Fruit fly (Drosophila melanogaster) whole organism, wandering third instar larva: ENCODE measurements around the gene CG7248.

ENCODE experiments used
- Abd-B ChIP-seq: fragments of >200 bp; optimal IDR thresholded peaks from 2 replicates; lab custom pipeline; 2017; ENCODE audit warnings: missing biosample characterization, missing genetic modification characterization
- CG32264 ChIP-seq: fragments of 200-800 bp; sonication (Bioruptor generic); optimal IDR thresholded peaks from 2 replicates; lab custom pipeline; 2016; ENCODE audit warnings: missing biosample characterization, missing genetic modification characterization
- CrebA ChIP-seq: fragments of 200-800 bp; sonication (Bioruptor generic); optimal IDR thresholded peaks from 2 replicates; lab custom pipeline; 2016; ENCODE audit warnings: missing biosample characterization, mild to moderate bottlenecking, missing genetic modification characterization, borderline replicate concordance
- Dif ChIP-seq: fragments of 200-275, 200-300 bp; sonication (Bioruptor generic); optimal IDR thresholded peaks from 2 replicates; lab custom pipeline; 2018; ENCODE audit warnings: missing biosample characterization, missing genetic modification characterization; ENCODE audit not compliant: partially characterized antibody
- GATAd ChIP-seq: sonication (Bioruptor generic); optimal IDR thresholded peaks from 2 replicates; lab custom pipeline; 2016; ENCODE audit warnings: missing biosample characterization, missing genetic modification characterization
- Myc ChIP-seq: fragments of >200 bp; optimal IDR thresholded peaks from 2 replicates; lab custom pipeline; 2017
- Rel ChIP-seq, 2 experiments: fragments of 200-800 bp; sonication (Bioruptor generic) in 1 of 2; optimal IDR thresholded peaks; 2 replicates in 1 of 2; 3 replicates in 1 of 2; lab custom pipeline; 2016 to 2019; ENCODE audit warnings: mild to moderate bottlenecking in 2 of 2, missing biosample characterization in 2 of 2, missing genetic modification characterization in 2 of 2, moderate library complexity in 1 of 2
- Sp1 ChIP-seq: fragments of 200-800 bp; sonication (Bioruptor generic); optimal IDR thresholded peaks from 3 replicates; lab custom pipeline; 2019; ENCODE audit warnings: missing biosample characterization, mild to moderate bottlenecking, missing genetic modification characterization, moderate library complexity
- Vsx2 ChIP-seq: fragments of 200-300, 225-300 bp; sonication (Bioruptor generic); optimal IDR thresholded peaks from 2 replicates; lab custom pipeline; 2018; ENCODE audit warnings: missing biosample characterization, missing genetic modification characterization; ENCODE audit not compliant: partially characterized antibody
- h ChIP-seq: fragments of 200-800 bp; sonication (Bioruptor generic); optimal IDR thresholded peaks from 3 replicates; lab custom pipeline; 2016; ENCODE audit warnings: missing biosample characterization, mild to moderate bottlenecking, missing genetic modification characterization
- lola ChIP-seq: fragments of >200 bp; optimal IDR thresholded peaks from 2 replicates; lab custom pipeline; 2017; ENCODE audit warnings: missing biosample characterization, missing genetic modification characterization
- psq ChIP-seq: fragments of 200-800 bp; sonication (Bioruptor generic); optimal IDR thresholded peaks from 3 replicates; lab custom pipeline; 2017; ENCODE audit warnings: missing biosample characterization, mild to moderate bottlenecking, missing genetic modification characterization, moderate library complexity
- woc ChIP-seq: sonication (Bioruptor generic); optimal IDR thresholded peaks from 2 replicates; lab custom pipeline; 2016; ENCODE audit warnings: missing biosample characterization, mild to moderate bottlenecking, missing genetic modification characterization

DNA sequence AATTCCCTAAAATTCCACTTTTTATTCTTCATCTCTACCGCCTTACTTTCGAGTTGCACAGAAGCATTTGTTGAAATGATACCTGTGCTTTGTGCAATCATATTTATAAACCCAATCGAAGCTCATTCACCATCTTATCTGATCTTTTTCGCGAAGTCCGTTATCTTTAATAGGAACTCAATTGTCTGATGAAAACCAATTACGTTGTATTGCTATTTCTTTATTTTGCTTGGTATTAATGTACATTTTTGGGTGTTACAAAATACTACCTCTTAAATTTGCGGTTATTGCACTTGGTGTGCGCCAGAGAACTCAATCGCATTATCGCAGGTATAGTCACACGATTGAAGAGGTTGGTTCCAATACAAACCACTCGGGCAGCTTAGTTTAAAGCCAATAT is 19.0 kb downstream of the CG7248 start, which contains the start of gene Muc68E:
- TF ChIP-seq Rel (GFP tag; optimal IDR thresholded peaks at IDR 0.05; lab: Kevin White, UChicago): no peak
- no peak for TF ChIP-seq Rel (tag; optimal IDR thresholded peaks at IDR 0.05; lab: Kevin White, UChicago)
- no peak for TF ChIP-seq Dif (GFP tag; lab: Kevin White, UChicago)
- TF ChIP-seq CrebA (GFP tag; lab: Kevin White, UChicago): no peak
- no peak for TF ChIP-seq psq (GFP tag; lab: Kevin White, UChicago)
- no peak for TF ChIP-seq woc (GFP tag; lab: Kevin White, UChicago)
- TF ChIP-seq CG32264: no peak
- TF ChIP-seq Abd-B: no peak
- TF ChIP-seq h (GFP tag; lab: Kevin White, UChicago): no peak
- TF ChIP-seq lola (GFP tag; lab: Kevin White, UChicago): no peak
- TF ChIP-seq GATAd (GFP tag; lab: Kevin White, UChicago): no peak
- no peak for TF ChIP-seq Myc (lab: Kevin White, UChicago)
- TF ChIP-seq Sp1: no peak
- TF ChIP-seq Vsx2 (GFP tag; lab: Kevin White, UChicago): no peak
